Fruit fly (Drosophila melanogaster) whole organism, embryonic: ENCODE measurements around the gene CG13603.

Experiments
- ATbp ChIP-seq: fragments of 200-800 bp; sonication (Bioruptor generic); optimal IDR thresholded peaks from 2 replicates; lab custom pipeline; 2017; ENCODE audit warnings: missing biosample characterization, mild to moderate bottlenecking, missing genetic modification characterization, missing genetic modification reagents
- CG1024 ChIP-seq: fragments of 200-800 bp; sonication (Bioruptor generic); IDR thresholded peaks from 2 replicates; pipeline ENCODE4 v1.3.6; 2022; ENCODE audit warnings: missing biosample characterization, missing genetic modification characterization
- CG10366 ChIP-seq: fragments of 200-800 bp; sonication (Bioruptor generic); IDR thresholded peaks from 2 replicates; pipeline ENCODE4 v1.3.6; 2022; ENCODE audit warnings: missing biosample characterization, missing genetic modification characterization
- CG11093 ChIP-seq: fragments of 200-800 bp; sonication (Bioruptor generic); IDR thresholded peaks from 3 replicates; pipeline ENCODE4 v1.3.6; 2022; ENCODE audit warnings: missing biosample characterization, missing genetic modification characterization
- CG11695 ChIP-seq: fragments of 200-800 bp; sonication (Bioruptor generic); IDR thresholded peaks from 3 replicates; pipeline ENCODE4 v1.3.6; 2022; ENCODE audit warnings: missing biosample characterization, missing genetic modification characterization
- CG1233 ChIP-seq: fragments of 200-800 bp; sonication (Bioruptor generic); optimal IDR thresholded peaks from 4 replicates; lab custom pipeline; 2018; ENCODE audit warnings: missing biosample characterization, mild to moderate bottlenecking, missing genetic modification characterization
- CG12659 ChIP-seq: fragments of 200-800 bp; sonication (Bioruptor generic); optimal IDR thresholded peaks from 3 replicates; lab custom pipeline; 2017; ENCODE audit warnings: mild to moderate bottlenecking, missing biosample characterization, missing genetic modification reagents, missing genetic modification characterization
- CG12769 ChIP-seq: fragments of 200-800 bp; sonication (Bioruptor generic); optimal IDR thresholded peaks from 2 replicates; lab custom pipeline; 2019; ENCODE audit warnings: missing biosample characterization, mild to moderate bottlenecking, missing genetic modification characterization, moderate library complexity
- CG13424 ChIP-seq: fragments of 200-800 bp; sonication (Bioruptor generic); optimal IDR thresholded peaks from 2 replicates; lab custom pipeline; 2019; ENCODE audit warnings: missing biosample characterization, mild to moderate bottlenecking, missing genetic modification characterization, moderate library complexity
- CG13624 ChIP-seq: fragments of 200-800 bp; sonication (Bioruptor generic); optimal IDR thresholded peaks from 2 replicates; lab custom pipeline; 2016; ENCODE audit warnings: missing biosample characterization, missing genetic modification characterization
- CG14014 ChIP-seq: fragments of 200-800 bp; sonication (Bioruptor generic); IDR thresholded peaks from 2 replicates; pipeline ENCODE4 v1.3.6; 2022; ENCODE audit warnings: missing biosample characterization, missing genetic modification characterization
- CG15514 ChIP-seq: fragments of 200-800 bp; sonication (Bioruptor generic); optimal IDR thresholded peaks from 3 replicates; lab custom pipeline; 2017; ENCODE audit warnings: missing biosample characterization, missing genetic modification characterization, mild to moderate bottlenecking, moderate library complexity, missing genetic modification reagents
- CG1602 ChIP-seq: fragments of 200-800 bp; sonication (Bioruptor generic); optimal IDR thresholded peaks from 3 replicates; lab custom pipeline; 2016; ENCODE audit warnings: missing biosample characterization, missing genetic modification characterization
- CG1603 ChIP-seq: fragments of 200-800 bp; sonication (Bioruptor generic); optimal IDR thresholded peaks from 2 replicates; lab custom pipeline; 2019; ENCODE audit warnings: missing biosample characterization, mild to moderate bottlenecking, missing genetic modification characterization, moderate library complexity
- CG16779 ChIP-seq: fragments of 200-800 bp; sonication (Bioruptor generic); IDR thresholded peaks from 2 replicates; pipeline ENCODE4 v1.3.6; 2022; ENCODE audit warnings: missing biosample characterization, missing genetic modification characterization
- CG17829 ChIP-seq: fragments of 200-800 bp; optimal IDR thresholded peaks from 2 replicates; lab custom pipeline; 2019; ENCODE audit warnings: missing biosample characterization, mild to moderate bottlenecking, missing genetic modification characterization, moderate library complexity
- CG1792 ChIP-seq: fragments of 200-800 bp; sonication (Bioruptor generic); optimal IDR thresholded peaks from 2 replicates; lab custom pipeline; 2016; ENCODE audit warnings: missing biosample characterization, missing genetic modification characterization
- CG18619 ChIP-seq: fragments of 200-800 bp; sonication (Bioruptor generic); optimal IDR thresholded peaks from 3 replicates; lab custom pipeline; 2017; ENCODE audit warnings: missing biosample characterization, mild to moderate bottlenecking, missing genetic modification characterization
- CG2712 ChIP-seq: fragments of 200-800 bp; optimal IDR thresholded peaks from 3 replicates; lab custom pipeline; 2019; ENCODE audit warnings: missing biosample characterization, mild to moderate bottlenecking, missing genetic modification characterization, moderate library complexity
- CG31441 ChIP-seq: fragments of 200-800 bp; sonication (Bioruptor generic); IDR thresholded peaks from 2 replicates; pipeline ENCODE4 v1.3.6; 2022; ENCODE audit warnings: missing biosample characterization, missing genetic modification characterization
- CG8290 ChIP-seq, 3 experiments: fragments of 200-800 bp; sonication (Bioruptor generic); optimal IDR thresholded peaks; 2 replicates each; lab custom pipeline; 2016 to 2019; ENCODE audit warnings: missing biosample characterization in 3 of 3, missing genetic modification characterization in 3 of 3, mild to moderate bottlenecking in 2 of 3, moderate library complexity in 1 of 3
- CG9932 ChIP-seq: fragments of 200-800 bp; sonication (Bioruptor generic); IDR thresholded peaks from 2 replicates; pipeline ENCODE4 v1.3.6; 2022; ENCODE audit warnings: missing biosample characterization, missing genetic modification characterization
- Camta ChIP-seq: fragments of 200-800 bp; sonication (Bioruptor generic); optimal IDR thresholded peaks from 2 replicates; lab custom pipeline; 2016; ENCODE audit warnings: missing biosample characterization, missing genetic modification characterization
- Chrac-16 ChIP-seq: fragments of 200-800 bp; sonication (Bioruptor generic); optimal IDR thresholded peaks from 3 replicates; lab custom pipeline; 2016; ENCODE audit warnings: missing biosample characterization, missing genetic modification characterization
- H2.0 ChIP-seq: fragments of 200-800 bp; sonication (Bioruptor generic); IDR thresholded peaks from 2 replicates; pipeline ENCODE4 v1.3.6; 2022; ENCODE audit warnings: missing biosample characterization, missing genetic modification characterization
- Hr3 ChIP-seq: fragments of 200-800 bp; sonication (Bioruptor generic); optimal IDR thresholded peaks from 3 replicates; lab custom pipeline; 2016; ENCODE audit warnings: missing biosample characterization, missing genetic modification characterization
- Hr51 ChIP-seq, 2 experiments: fragments of 200-800 bp; sonication (Bioruptor generic); optimal IDR thresholded peaks; 2 replicates in 1 of 2; 3 replicates in 1 of 2; lab custom pipeline; 2016 to 2018; ENCODE audit warnings: missing biosample characterization in 2 of 2, missing genetic modification characterization in 2 of 2, mild to moderate bottlenecking in 1 of 2, moderate library complexity in 1 of 2
- NFAT ChIP-seq: fragments of 200-800 bp; sonication (Bioruptor generic); IDR thresholded peaks from 2 replicates; pipeline ENCODE4 v1.3.6; 2022; ENCODE audit warnings: missing biosample characterization, missing genetic modification characterization
- Nf-YB ChIP-seq: fragments of 200-800 bp; sonication (Bioruptor generic); optimal IDR thresholded peaks from 3 replicates; lab custom pipeline; 2019; ENCODE audit warnings: missing biosample characterization, mild to moderate bottlenecking, missing genetic modification characterization, moderate library complexity
- Oli ChIP-seq: fragments of 200-800 bp; sonication (Bioruptor generic); optimal IDR thresholded peaks from 2 replicates; lab custom pipeline; 2018; ENCODE audit warnings: missing biosample characterization, mild to moderate bottlenecking, missing genetic modification characterization, moderate library complexity
- PHDP ChIP-seq: fragments of 200-800 bp; sonication (Bioruptor generic); optimal IDR thresholded peaks from 3 replicates; lab custom pipeline; 2018; ENCODE audit warnings: missing biosample characterization, mild to moderate bottlenecking, missing genetic modification characterization, moderate library complexity
- Pdp1 ChIP-seq, 2 experiments: fragments of 200-800 bp; sonication (Bioruptor generic); optimal IDR thresholded peaks; 3 replicates each; lab custom pipeline; 2016; ENCODE audit warnings: missing biosample characterization in 2 of 2, missing genetic modification characterization in 2 of 2, mild to moderate bottlenecking in 1 of 2, moderate library complexity in 1 of 2
- aop ChIP-seq: fragments of 200-800 bp; sonication (Bioruptor generic); IDR thresholded peaks from 2 replicates; pipeline ENCODE4 v1.3.6; 2022; ENCODE audit warnings: missing biosample characterization, missing genetic modification characterization
- chif ChIP-seq, 2 experiments: fragments of 200-800 bp; sonication (Bioruptor generic); optimal IDR thresholded peaks; 3 replicates each; lab custom pipeline; 2016; ENCODE audit warnings: missing biosample characterization in 2 of 2, missing genetic modification characterization in 2 of 2
- chn ChIP-seq: fragments of 200-800 bp; sonication (Bioruptor generic); optimal IDR thresholded peaks from 2 replicates; lab custom pipeline; 2016; ENCODE audit warnings: missing biosample characterization, missing genetic modification characterization
- ci ChIP-seq: fragments of 200-800 bp; sonication (Bioruptor generic); IDR thresholded peaks from 3 replicates; pipeline ENCODE4 v1.3.6; 2022; ENCODE audit warnings: missing biosample characterization, missing genetic modification characterization
- crc ChIP-seq: fragments of 200-800 bp; sonication (Bioruptor generic); optimal IDR thresholded peaks from 2 replicates; lab custom pipeline; 2016; ENCODE audit warnings: missing biosample characterization, missing genetic modification characterization
- dpn ChIP-seq, 2 experiments: fragments of 200-800 bp; sonication (Bioruptor generic); optimal IDR thresholded peaks; 3 replicates each; lab custom pipeline; 2016; ENCODE audit warnings: missing biosample characterization in 2 of 2, missing genetic modification characterization in 2 of 2
- dysf ChIP-seq: fragments of 200-800 bp; sonication (Bioruptor generic); IDR thresholded peaks from 3 replicates; pipeline ENCODE4 v1.3.6; 2022; ENCODE audit warnings: missing biosample characterization, missing genetic modification characterization
- gfzf ChIP-seq: fragments of 200-800 bp; sonication (Bioruptor generic); optimal IDR thresholded peaks from 2 replicates; lab custom pipeline; 2016; ENCODE audit warnings: missing biosample characterization, mild to moderate bottlenecking, missing genetic modification characterization, moderate library complexity
- grau ChIP-seq: fragments of 200-800 bp; optimal IDR thresholded peaks from 3 replicates; lab custom pipeline; 2019; ENCODE audit warnings: missing biosample characterization, mild to moderate bottlenecking, missing genetic modification characterization, moderate library complexity
- ind ChIP-seq: fragments of 200-800 bp; sonication (Bioruptor generic); optimal IDR thresholded peaks from 3 replicates; lab custom pipeline; 2016; ENCODE audit warnings: missing biosample characterization, missing genetic modification characterization
- klu ChIP-seq: fragments of 200-800 bp; sonication (Bioruptor generic); IDR thresholded peaks from 2 replicates; pipeline ENCODE4 v1.3.6; 2022; ENCODE audit warnings: missing biosample characterization, missing genetic modification characterization
- mam ChIP-seq: fragments of 200-800 bp; sonication (Bioruptor generic); optimal IDR thresholded peaks from 3 replicates; lab custom pipeline; 2016; ENCODE audit warnings: missing biosample characterization, missing genetic modification characterization
- prd ChIP-seq, 3 experiments: fragments of >200 bp in 2 of 3; fragments of 200-800 bp in 1 of 3; sonication (Bioruptor generic) in 1 of 3; optimal IDR thresholded peaks in 2 of 3; IDR thresholded peaks in 1 of 3; 2 replicates in 2 of 3; 3 replicates in 1 of 3; pipeline versions ENCODE4 v1.3.6 to Lab custom; 2017 to 2022; ENCODE audit warnings: missing biosample characterization in 1 of 3, missing genetic modification characterization in 1 of 3
- tgo ChIP-seq: fragments of 200-800 bp; sonication (Bioruptor generic); IDR thresholded peaks from 3 replicates; pipeline ENCODE4 v1.3.6; 2022; ENCODE audit warnings: missing biosample characterization, missing genetic modification characterization
- tio ChIP-seq: fragments of 200-800 bp; sonication (Bioruptor generic); optimal IDR thresholded peaks from 2 replicates; lab custom pipeline; 2017; ENCODE audit warnings: missing biosample characterization, missing genetic modification characterization, inconsistent platforms
- vvl ChIP-seq: fragments of 200-800 bp; sonication (Bioruptor generic); IDR thresholded peaks from 2 replicates; pipeline ENCODE4 v1.3.6; 2022; ENCODE audit warnings: missing biosample characterization, missing genetic modification characterization

The CG13603 gene

dm6 chr3R:24025715-24026467 lies 39.5 kb upstream of the CG13603 start (continued):
- TF ChIP-seq dpn (GFP tag; optimal IDR thresholded peaks at IDR 0.05; lab: Kevin White, UChicago), result peak; percentile 30 to 35
- peak; percentile 11 for TF ChIP-seq mam (GFP tag; lab: Kevin White, UChicago)
- no peak for TF ChIP-seq CG16779 (GFP tag; lab: Robert Waterston, UW)
- peak; percentile 18 for TF ChIP-seq CG1602 (GFP tag; lab: Kevin White, UChicago)
- peak; percentile 3 for TF ChIP-seq Hr3 (GFP tag; lab: Kevin White, UChicago)
- peak; percentile 7 for TF ChIP-seq ATbp (GFP tag; lab: Kevin White, UChicago)
- no peak for TF ChIP-seq NFAT (GFP tag; lab: Robert Waterston, UW)
- peak; percentile 40 for TF ChIP-seq CG1603 (tag; lab: Kevin White, UChicago)
- peak; percentile 36 for TF ChIP-seq PHDP (tag; lab: Kevin White, UChicago)
- peak; percentile 36 for TF ChIP-seq CG12769 (tag; lab: Kevin White, UChicago)
- peak in 1 of 2 experiments; percentile 51 for TF ChIP-seq chif (GFP tag; optimal IDR thresholded peaks at IDR 0.05; lab: Kevin White, UChicago)
- peak in 1 of 2 experiments; percentile 51 for TF ChIP-seq Pdp1 (GFP tag; optimal IDR thresholded peaks at IDR 0.05; lab: Kevin White, UChicago)
- TF ChIP-seq klu, result no peak
- TF ChIP-seq CG17829, result peak; percentile 13
- TF ChIP-seq chn (GFP tag; lab: Kevin White, UChicago), result no peak
- peak; percentile 18 for TF ChIP-seq Chrac-16 (GFP tag; lab: Kevin White, UChicago)
- TF ChIP-seq Nf-YB (GFP tag; lab: Kevin White, UChicago), result no peak
- peak; percentile 21 for TF ChIP-seq CG13624 (GFP tag; lab: Kevin White, UChicago)
- peak; percentile 51 for TF ChIP-seq CG31441 (GFP tag; lab: Robert Waterston, UW)
- peak; percentile 19; the same call in 1 of the 2 replicates for TF ChIP-seq CG10366 (GFP tag; lab: Robert Waterston, UW)
- peak; percentile 36; the same call in 1 of the 2 replicates for TF ChIP-seq H2.0
- TF ChIP-seq tgo (GFP tag; lab: Robert Waterston, UW), result peak; percentile 54
- peak; percentile 59; the same call in 2 of the 3 replicates for TF ChIP-seq dysf
- no peak for TF ChIP-seq ind
- peak in 1 of 2 experiments; percentile 62 for TF ChIP-seq Hr51 (GFP tag; optimal IDR thresholded peaks at IDR 0.05; lab: Kevin White, UChicago)
- TF ChIP-seq CG1233 (GFP tag; lab: Kevin White, UChicago), result peak; percentile 4
- peak; percentile 37; the same call in 1 of the 3 replicates for TF ChIP-seq CG11695 (GFP tag; lab: Robert Waterston, UW)
- peak; percentile 13 for TF ChIP-seq CG12659 (GFP tag; lab: Kevin White, UChicago)
- TF ChIP-seq CG1024 (GFP tag; lab: Robert Waterston, UW), result no peak
- no peak for TF ChIP-seq CG8290 (GFP tag; optimal IDR thresholded peaks at IDR 0.05; lab: Kevin White, UChicago)
- TF ChIP-seq CG8290 (tag; optimal IDR thresholded peaks at IDR 0.05; lab: Kevin White, UChicago), result peak in 1 of 2 experiments; percentile 29
- TF ChIP-seq prd (optimal IDR thresholded peaks at IDR 0.05; lab: Kevin White, UChicago), result no peak
- peak; percentile 49; the same call in 2 of the 3 replicates for TF ChIP-seq prd (GFP tag; IDR thresholded peaks at IDR 0.05; lab: Robert Waterston, UW)
- peak; percentile 13 for TF ChIP-seq CG18619 (GFP tag; lab: Kevin White, UChicago)
- 0 out of 3 replicates have a peak, but pooled peaks have one; percentile 56 for TF ChIP-seq ci (GFP tag; lab: Robert Waterston, UW)
- 0 out of 3 replicates have a peak, but pooled peaks have one; percentile 25 for TF ChIP-seq CG11093 (GFP tag; lab: Robert Waterston, UW)
- peak; percentile 65 for TF ChIP-seq CG2712
- no peak for TF ChIP-seq gfzf (GFP tag; lab: Kevin White, UChicago)
- TF ChIP-seq Camta (GFP tag; lab: Kevin White, UChicago), result peak; percentile 35
- TF ChIP-seq crc, result no peak
- no peak for TF ChIP-seq CG9932 (GFP tag; lab: Robert Waterston, UW)
- peak; percentile 6 for TF ChIP-seq tio (GFP tag; lab: Kevin White, UChicago)
- peak; percentile 43 for TF ChIP-seq CG13424 (tag; lab: Kevin White, UChicago)
- peak; percentile 40 for TF ChIP-seq Oli (tag; lab: Kevin White, UChicago)
- no peak for TF ChIP-seq CG1792 (GFP tag; lab: Kevin White, UChicago)
- peak; percentile 36; the same call in 1 of the 2 replicates for TF ChIP-seq CG14014 (GFP tag; lab: Robert Waterston, UW)
- no peak for TF ChIP-seq aop (GFP tag; lab: Robert Waterston, UW)
- peak; percentile 54 for TF ChIP-seq grau (tag; lab: Kevin White, UChicago)
- TF ChIP-seq vvl (GFP tag; lab: Robert Waterston, UW), result peak; percentile 58
- TF ChIP-seq CG15514 (GFP tag; lab: Kevin White, UChicago), result no peak
